Worm (Caenorhabditis elegans) whole organism, midembryonic: ENCODE measurements around the gene F56C9.8.

Source experiments
- T22C8.4 ChIP-seq: fragments of 200-800 bp; sonication (Bioruptor generic); IDR thresholded peaks from 2 replicates; pipeline ENCODE4 v1.3.6; 2022; ENCODE audit warnings: missing genetic modification characterization, missing compliant biosample characterization
- cog-1 ChIP-seq: sonication (generic microtip); optimal IDR thresholded peaks from 2 replicates; lab custom pipeline; 2016; ENCODE audit warnings: missing genetic modification characterization, missing compliant biosample characterization
- flt-1 ChIP-seq: fragments of 200-800 bp; sonication (Bioruptor generic); IDR thresholded peaks from 2 replicates; pipeline ENCODE4 v1.3.6; 2022; ENCODE audit warnings: missing genetic modification characterization, missing compliant biosample characterization
- med-1 ChIP-seq: sonication (generic microtip); optimal IDR thresholded peaks from 2 replicates; lab custom pipeline; 2017; ENCODE audit warnings: missing genetic modification characterization, mild to moderate bottlenecking, missing compliant biosample characterization, antibody characterized with exemption, missing genetic modification reagents; ENCODE audit not compliant: insufficient read depth
- ztf-23 ChIP-seq: fragments of 200-800 bp; sonication (Bioruptor generic); IDR thresholded peaks from 2 replicates; pipeline ENCODE4 v1.3.6; 2022; ENCODE audit warnings: missing genetic modification reagents, missing genetic modification characterization, missing compliant biosample characterization

DNA sequence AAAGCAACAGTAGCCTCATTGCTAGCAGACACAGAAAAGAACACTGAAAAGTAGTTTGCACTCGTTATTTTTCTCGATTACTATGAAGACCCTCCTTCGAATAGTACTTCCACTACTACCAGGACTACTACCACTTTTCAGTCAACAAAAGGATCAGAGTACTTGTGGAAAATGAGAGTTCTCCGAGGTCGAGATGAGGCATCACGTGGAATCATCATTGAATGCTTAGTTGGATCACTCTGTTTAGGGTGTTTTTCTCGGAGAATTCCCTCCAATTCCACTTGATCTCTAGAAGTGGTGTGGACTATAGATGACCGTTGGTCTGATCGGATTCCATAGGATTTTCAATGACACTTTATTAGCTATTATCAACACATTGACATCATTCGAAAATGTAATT lies 18.5 kb downstream of the F56C9.8 start:
- TF ChIP-seq flt-1 (GFP tag; lab: Robert Waterston, UW) (no peak), med-1 (GFP tag; lab: Kevin White, UChicago) (no peak), cog-1 (tag; lab: Kevin White, UChicago) (no peak), T22C8.4 (no peak), ztf-23 (no peak)
